Worm (Caenorhabditis elegans) whole organism, late embryonic: ENCODE data around the gene T14B1.1.

Experiments used
- ceh-18 ChIP-seq: sonication (generic microtip); optimal IDR thresholded peaks from 2 replicates; lab custom pipeline; 2016; ENCODE audit warnings: missing genetic modification characterization, missing compliant biosample characterization
- dmd-4 ChIP-seq: sonication (generic microtip); optimal IDR thresholded peaks from 2 replicates; lab custom pipeline; 2016; ENCODE audit warnings: borderline replicate concordance, missing genetic modification characterization, missing compliant biosample characterization
- dve-1 ChIP-seq: sonication (generic microtip); optimal IDR thresholded peaks from 2 replicates; lab custom pipeline; 2017; ENCODE audit warnings: antibody characterized with exemption, mild to moderate bottlenecking, missing genetic modification characterization, missing compliant biosample characterization
- fax-1 ChIP-seq: sonication (generic microtip); optimal IDR thresholded peaks from 2 replicates; lab custom pipeline; 2016; ENCODE audit warnings: missing genotype, missing genetic modification characterization, missing compliant biosample characterization
- hlh-6 ChIP-seq: sonication (generic microtip); optimal IDR thresholded peaks from 2 replicates; lab custom pipeline; 2016; ENCODE audit warnings: missing genotype, missing genetic modification characterization, missing compliant biosample characterization
- pqm-1 ChIP-seq: sonication (generic microtip); optimal IDR thresholded peaks from 2 replicates; lab custom pipeline; 2016; ENCODE audit warnings: missing genetic modification characterization, missing compliant biosample characterization
- syd-9 ChIP-seq: sonication (generic microtip); optimal IDR thresholded peaks from 2 replicates; lab custom pipeline; 2016; ENCODE audit warnings: mild to moderate bottlenecking, missing genetic modification characterization, moderate library complexity, missing compliant biosample characterization
- tbx-2 ChIP-seq: sonication (generic microtip); optimal IDR thresholded peaks from 2 replicates; lab custom pipeline; 2016; ENCODE audit warnings: missing genetic modification characterization, missing compliant biosample characterization
- zip-5 ChIP-seq: sonication (generic microtip); optimal IDR thresholded peaks from 2 replicates; lab custom pipeline; 2016; ENCODE audit warnings: missing genetic modification characterization, missing compliant biosample characterization

DNA sequence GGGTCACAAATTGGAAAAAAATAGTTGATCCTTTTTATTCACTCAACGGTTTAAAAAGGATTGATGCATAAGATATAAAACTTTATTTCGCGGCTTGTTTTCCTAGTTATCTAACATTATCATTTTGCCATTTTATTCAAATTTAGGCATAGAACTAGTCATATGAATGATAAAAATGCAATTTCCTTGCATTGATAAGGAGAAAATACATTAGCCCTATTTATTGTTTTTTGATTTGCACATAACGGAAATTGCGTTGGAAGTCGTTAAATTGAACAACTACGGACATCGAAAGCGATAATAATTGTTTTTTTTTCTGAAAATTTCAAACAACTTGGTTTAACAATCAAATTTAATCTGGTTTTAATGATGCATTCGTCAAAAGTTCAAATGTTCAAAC lies 18.7 kb upstream of the T14B1.1 start:
- no peak for TF ChIP-seq fax-1 (tag; lab: Kevin White, UChicago)
- no peak for TF ChIP-seq tbx-2
- no peak for TF ChIP-seq zip-5
- TF ChIP-seq syd-9 (tag; lab: Kevin White, UChicago) = no peak
- TF ChIP-seq dmd-4 = no peak
- no peak for TF ChIP-seq hlh-6
- no peak for TF ChIP-seq pqm-1 (tag; lab: Kevin White, UChicago)
- no peak for TF ChIP-seq ceh-18 (tag; lab: Kevin White, UChicago)
- no peak for TF ChIP-seq dve-1
